Worm (Caenorhabditis elegans): ENCODE data around the gene cyp-31A3.

Gene cyp-31A3

DNA sequence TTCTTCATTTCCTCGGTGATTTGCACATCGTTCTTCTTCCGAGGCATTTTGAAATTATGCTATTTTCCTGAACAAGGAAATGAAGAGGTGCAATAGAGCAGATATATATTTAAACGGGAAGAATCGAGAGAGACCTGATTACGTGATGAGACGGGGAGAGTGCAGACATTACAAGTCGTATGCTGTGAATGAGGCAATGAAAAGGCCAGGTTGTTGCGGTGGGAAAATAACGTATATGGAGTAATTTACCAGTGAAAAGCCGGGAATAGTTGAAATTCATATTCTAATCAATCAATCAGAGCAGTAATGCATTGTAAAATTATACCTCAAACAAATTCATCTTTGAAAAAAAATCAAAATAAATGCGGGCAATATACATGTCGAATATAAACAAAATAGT, 2.2 kb upstream of the cyp-31A3 start, which contains the start of gene Y17G9B.8 (continued):
- TF ChIP-seq sea-2 (GFP tag; IDR thresholded peaks at IDR 0.05), result no peak
- TF ChIP-seq snpc-3.4 (tag; optimal IDR thresholded peaks at IDR 0.05), result peak; percentile 67
- TF ChIP-seq nfya-1 (tag; optimal IDR thresholded peaks at IDR 0.05; ENCODE audit: borderline replicate concordance, insufficient read depth), result no peak
- TF ChIP-seq chd-7 (tag; optimal IDR thresholded peaks at IDR 0.05), result no peak
- peak; percentile 45 for TF ChIP-seq F49E8.2 (tag; optimal IDR thresholded peaks at IDR 0.05; ENCODE audit: insufficient read depth)
- TF ChIP-seq F33H1.4 (GFP tag; IDR thresholded peaks at IDR 0.05), result no peak
- TF ChIP-seq sptf-2 (GFP tag; optimal IDR thresholded peaks at IDR 0.05), result no peak
- TF ChIP-seq unc-62 (GFP tag; optimal IDR thresholded peaks at IDR 0.05), result no peak
- TF ChIP-seq F57C9.4 (tag; optimal IDR thresholded peaks at IDR 0.05), result no peak
- TF ChIP-seq dpff-1 (tag; optimal IDR thresholded peaks at IDR 0.05), result no peak
- no peak for TF ChIP-seq K12H6.12 (tag; optimal IDR thresholded peaks at IDR 0.05)
- peak; percentile 32 for TF ChIP-seq xnd-1 (tag; optimal IDR thresholded peaks at IDR 0.05)
- TF ChIP-seq ama-1 (optimal IDR thresholded peaks at IDR 0.05), result no peak
- no peak for TF ChIP-seq ama-1 (GFP tag; optimal IDR thresholded peaks at IDR 0.05)
- TF ChIP-seq Y95B8A.8 (GFP tag; IDR thresholded peaks at IDR 0.05), result no peak
- TF ChIP-seq cebp-2 (GFP tag; IDR thresholded peaks at IDR 0.05), result no peak
- TF ChIP-seq B0019.2 (GFP tag; conservative IDR thresholded peaks at IDR 0.05), result no peak
- no peak for TF ChIP-seq snpc-1.1 (tag; optimal IDR thresholded peaks at IDR 0.05; ENCODE audit: insufficient read depth)
- no peak for TF ChIP-seq T07F8.4 (tag; optimal IDR thresholded peaks at IDR 0.05)
- no peak for TF ChIP-seq bed-1 (GFP tag; IDR thresholded peaks at IDR 0.05)
- no peak for TF ChIP-seq hlh-12 (tag; optimal IDR thresholded peaks at IDR 0.05)
- TF ChIP-seq Y79H2A.3 (GFP tag; conservative IDR thresholded peaks at IDR 0.05), result no peak
- no peak for TF ChIP-seq K11D2.4 (GFP tag; IDR thresholded peaks at IDR 0.05)
- TF ChIP-seq him-1 (tag; optimal IDR thresholded peaks at IDR 0.05), result no peak
- peak; percentile 23 for TF ChIP-seq lsl-1 (GFP tag; optimal IDR thresholded peaks at IDR 0.05)
- no peak for TF ChIP-seq C17E4.6 (GFP tag; IDR thresholded peaks at IDR 0.05)
- TF ChIP-seq sdz-38 (tag; optimal IDR thresholded peaks at IDR 0.05), result no peak
- no peak for TF ChIP-seq lin-40 (tag; optimal IDR thresholded peaks at IDR 0.05)
- TF ChIP-seq hrde-1 (tag; optimal IDR thresholded peaks at IDR 0.05; ENCODE audit: borderline replicate concordance), result no peak
- no peak for TF ChIP-seq cebp-1 (GFP tag; IDR thresholded peaks at IDR 0.05)
- TF ChIP-seq cebp-1 (tag; optimal IDR thresholded peaks at IDR 0.05), result peak; percentile 11
- TF ChIP-seq nhr-27 (tag; optimal IDR thresholded peaks at IDR 0.05), result no peak
- no peak for TF ChIP-seq F52B5.7 (tag; optimal IDR thresholded peaks at IDR 0.05)
- TF ChIP-seq madf-8 (GFP tag; conservative IDR thresholded peaks at IDR 0.05), result no peak
- TF ChIP-seq Y56A3A.18 (GFP tag; IDR thresholded peaks at IDR 0.05), result no peak
- peak; percentile 2 for TF ChIP-seq ceh-27 (GFP tag; optimal IDR thresholded peaks at IDR 0.05)
- no peak for TF ChIP-seq B0261.1 (tag; optimal IDR thresholded peaks at IDR 0.05)
- TF ChIP-seq somi-1 (GFP tag; optimal IDR thresholded peaks at IDR 0.05), result no peak
- peak; percentile 72 for TF ChIP-seq nfyb-1 (GFP tag; IDR thresholded peaks at IDR 0.05)
- TF ChIP-seq nfya-2 (GFP tag; IDR thresholded peaks at IDR 0.05), result no peak
- TF ChIP-seq hsf-1 (GFP tag; IDR thresholded peaks at IDR 0.05), result peak; percentile 83
- TF ChIP-seq gei-17 (GFP tag; optimal IDR thresholded peaks at IDR 0.05), result no peak
- TF ChIP-seq let-607 (tag; optimal IDR thresholded peaks at IDR 0.05), result no peak
- TF ChIP-seq akir-1 (GFP tag; optimal IDR thresholded peaks at IDR 0.05), result no peak
- no peak for TF ChIP-seq rec-8 (tag; optimal IDR thresholded peaks at IDR 0.05)
- TF ChIP-seq hmg-1.2 (GFP tag; IDR thresholded peaks at IDR 0.05), result peak; percentile 44; the same call in 1 of the 2 replicates
- TF ChIP-seq snpc-4 (GFP tag; optimal IDR thresholded peaks at IDR 0.05), result no peak
- peak in 1 of 4 experiments; percentile 66 for TF ChIP-seq snpc-4 (tag; optimal IDR thresholded peaks at IDR 0.05)
- no peak for TF ChIP-seq F57A8.1 (GFP tag; optimal IDR thresholded peaks at IDR 0.05)

Data from whole organism, young adult.